Fruit fly (Drosophila melanogaster) whole organism, embryonic: ENCODE data around the gene Bet3.

Experiments used
- Abd-B ChIP-seq: fragments of 200-800 bp; sonication (Bioruptor generic); optimal IDR thresholded peaks from 2 replicates; lab custom pipeline; 2018; ENCODE audit warnings: missing biosample characterization, mild to moderate bottlenecking, missing genetic modification characterization, moderate library complexity
- BEAF-32 ChIP-seq: fragments of 200-800 bp; sonication (Bioruptor generic); optimal IDR thresholded peaks from 3 replicates; lab custom pipeline; 2017; ENCODE audit warnings: missing biosample characterization, missing genetic modification characterization, mild to moderate bottlenecking, moderate library complexity, missing genetic modification reagents
- Bgb ChIP-seq: fragments of 200-800 bp; sonication (Bioruptor generic); IDR thresholded peaks from 2 replicates; pipeline ENCODE4 v1.3.6; 2022; ENCODE audit warnings: missing biosample characterization, missing genetic modification characterization; ENCODE audit not compliant: partially characterized antibody
- Bteb2 ChIP-seq: fragments of 200-800 bp; sonication (Bioruptor generic); optimal IDR thresholded peaks from 2 replicates; lab custom pipeline; 2016; ENCODE audit warnings: missing biosample characterization, missing genetic modification characterization
- CG1024 ChIP-seq: fragments of 200-800 bp; sonication (Bioruptor generic); IDR thresholded peaks from 2 replicates; pipeline ENCODE4 v1.3.6; 2022; ENCODE audit warnings: missing biosample characterization, missing genetic modification characterization
- CG10267 ChIP-seq: fragments of 200-800 bp; sonication (Bioruptor generic); optimal IDR thresholded peaks from 2 replicates; lab custom pipeline; 2018; ENCODE audit warnings: missing biosample characterization, mild to moderate bottlenecking, missing genetic modification characterization, moderate library complexity
- CG10366 ChIP-seq: fragments of 200-800 bp; sonication (Bioruptor generic); IDR thresholded peaks from 2 replicates; pipeline ENCODE4 v1.3.6; 2022; ENCODE audit warnings: missing biosample characterization, missing genetic modification characterization
- CG10654 ChIP-seq: fragments of 200-800 bp; sonication (Bioruptor generic); optimal IDR thresholded peaks from 2 replicates; lab custom pipeline; 2016; ENCODE audit warnings: missing biosample characterization, missing genetic modification characterization
- CG12219 ChIP-seq: fragments of 200-800 bp; sonication (Bioruptor generic); optimal IDR thresholded peaks from 3 replicates; lab custom pipeline; 2018; ENCODE audit warnings: missing biosample characterization, mild to moderate bottlenecking, missing genetic modification characterization
- CG12942 ChIP-seq: fragments of 200-800 bp; sonication (Bioruptor generic); optimal IDR thresholded peaks from 3 replicates; lab custom pipeline; 2016; ENCODE audit warnings: missing biosample characterization, missing genetic modification characterization
- CG13296 ChIP-seq: fragments of 200-800 bp; sonication (Bioruptor generic); optimal IDR thresholded peaks from 3 replicates; lab custom pipeline; 2018; ENCODE audit warnings: missing biosample characterization, mild to moderate bottlenecking, missing genetic modification characterization
- CG14710 ChIP-seq: fragments of 200-800 bp; sonication (Bioruptor generic); optimal IDR thresholded peaks from 3 replicates; lab custom pipeline; 2019; ENCODE audit warnings: missing biosample characterization, mild to moderate bottlenecking, missing genetic modification characterization, moderate library complexity
- CG15073 ChIP-seq: fragments of 200-800 bp; sonication (Bioruptor generic); optimal IDR thresholded peaks from 2 replicates; lab custom pipeline; 2016; ENCODE audit warnings: missing biosample characterization, missing genetic modification characterization
- CG17568 ChIP-seq: fragments of 200-800 bp; sonication (Bioruptor generic); optimal IDR thresholded peaks from 2 replicates; lab custom pipeline; 2018; ENCODE audit warnings: missing biosample characterization, mild to moderate bottlenecking, missing genetic modification characterization, moderate library complexity
- CG17829 ChIP-seq: fragments of 200-800 bp; optimal IDR thresholded peaks from 2 replicates; lab custom pipeline; 2019; ENCODE audit warnings: missing biosample characterization, mild to moderate bottlenecking, missing genetic modification characterization, moderate library complexity
- CG18262 ChIP-seq: fragments of 200-800 bp; optimal IDR thresholded peaks from 3 replicates; lab custom pipeline; 2019; ENCODE audit warnings: missing biosample characterization, mild to moderate bottlenecking, missing genetic modification characterization, moderate library complexity
- CG18599 ChIP-seq: fragments of 200-800 bp; sonication (Bioruptor generic); optimal IDR thresholded peaks from 3 replicates; lab custom pipeline; 2017; ENCODE audit warnings: missing biosample characterization, missing genetic modification characterization, mild to moderate bottlenecking, moderate library complexity, missing genetic modification reagents
- CG2875 ChIP-seq: fragments of 200-800 bp; sonication (Bioruptor generic); optimal IDR thresholded peaks from 2 replicates; lab custom pipeline; 2017; ENCODE audit warnings: missing biosample characterization, mild to moderate bottlenecking, missing genetic modification characterization, missing genetic modification reagents
- CG30020 ChIP-seq: fragments of 200-800 bp; optimal IDR thresholded peaks from 2 replicates; lab custom pipeline; 2019; ENCODE audit warnings: missing biosample characterization, mild to moderate bottlenecking, missing genetic modification characterization, moderate library complexity
- CG3407 ChIP-seq: fragments of 200-800 bp; sonication (Bioruptor generic); optimal IDR thresholded peaks from 2 replicates; lab custom pipeline; 2018; ENCODE audit warnings: missing biosample characterization, mild to moderate bottlenecking, missing genetic modification characterization
- CG3847 ChIP-seq: fragments of 200-800 bp; sonication (Bioruptor generic); IDR thresholded peaks from 2 replicates; pipeline ENCODE4 v1.3.6; 2022; ENCODE audit warnings: missing biosample characterization, missing genetic modification characterization
- CG4360 ChIP-seq: fragments of 200-800 bp; sonication (Bioruptor generic); IDR thresholded peaks from 2 replicates; pipeline ENCODE4 v1.3.6; 2022; ENCODE audit warnings: missing biosample characterization, missing genetic modification characterization
- CG5180 ChIP-seq: fragments of 200-800 bp; sonication (Bioruptor generic); optimal IDR thresholded peaks from 3 replicates; lab custom pipeline; 2017; ENCODE audit warnings: missing biosample characterization, missing genetic modification characterization, mild to moderate bottlenecking, moderate library complexity, missing genetic modification reagents
- CG6689 ChIP-seq: fragments of 200-800 bp; sonication (Bioruptor generic); IDR thresholded peaks from 2 replicates; pipeline ENCODE4 v1.3.6; 2022; ENCODE audit warnings: missing biosample characterization, missing genetic modification characterization
- CG7357 ChIP-seq: fragments of 200-800 bp; sonication (Bioruptor generic); IDR thresholded peaks from 3 replicates; pipeline ENCODE4 v1.3.6; 2022; ENCODE audit warnings: missing biosample characterization, missing genetic modification characterization
- CG8089 ChIP-seq: fragments of 200-800 bp; sonication (Bioruptor generic); optimal IDR thresholded peaks from 3 replicates; lab custom pipeline; 2016; ENCODE audit warnings: missing biosample characterization, missing genetic modification characterization
- CG8924 ChIP-seq: fragments of 200-800 bp; optimal IDR thresholded peaks from 3 replicates; lab custom pipeline; 2019; ENCODE audit warnings: missing biosample characterization, mild to moderate bottlenecking, missing genetic modification characterization, moderate library complexity
- CG8944 ChIP-seq: fragments of 200-800 bp; sonication (Bioruptor generic); optimal IDR thresholded peaks from 3 replicates; lab custom pipeline; 2016; ENCODE audit warnings: missing biosample characterization, missing genetic modification characterization
- CkIIα-i1 ChIP-seq: fragments of 200-800 bp; sonication (Bioruptor generic); IDR thresholded peaks from 2 replicates; pipeline ENCODE4 v1.3.6; 2022; ENCODE audit warnings: missing biosample characterization, missing genetic modification characterization
- Hr3 ChIP-seq: fragments of 200-800 bp; sonication (Bioruptor generic); optimal IDR thresholded peaks from 3 replicates; lab custom pipeline; 2016; ENCODE audit warnings: missing biosample characterization, missing genetic modification characterization
- Poxn ChIP-seq: fragments of 200-800 bp; sonication (Bioruptor generic); IDR thresholded peaks from 2 replicates; pipeline ENCODE4 v1.3.6; 2022; ENCODE audit warnings: missing biosample characterization, missing genetic modification characterization
- Six4 ChIP-seq: fragments of 200-800 bp; sonication (Bioruptor generic); optimal IDR thresholded peaks from 2 replicates; lab custom pipeline; 2016; ENCODE audit warnings: missing biosample characterization, missing genetic modification characterization
- chn ChIP-seq: fragments of 200-800 bp; sonication (Bioruptor generic); optimal IDR thresholded peaks from 2 replicates; lab custom pipeline; 2016; ENCODE audit warnings: missing biosample characterization, missing genetic modification characterization
- disco-r ChIP-seq: fragments of 200-800 bp; sonication (Bioruptor generic); optimal IDR thresholded peaks from 2 replicates; lab custom pipeline; 2016; ENCODE audit warnings: missing biosample characterization, missing genetic modification characterization
- fu2 ChIP-seq: fragments of 200-800 bp; sonication (Bioruptor generic); optimal IDR thresholded peaks from 2 replicates; lab custom pipeline; 2016; ENCODE audit warnings: missing biosample characterization, missing genetic modification characterization
- gem ChIP-seq: fragments of 200-800 bp; sonication (Bioruptor generic); optimal IDR thresholded peaks from 2 replicates; lab custom pipeline; 2019; ENCODE audit warnings: missing biosample characterization, mild to moderate bottlenecking, missing genetic modification characterization, moderate library complexity
- gfzf ChIP-seq: fragments of 200-800 bp; sonication (Bioruptor generic); optimal IDR thresholded peaks from 2 replicates; lab custom pipeline; 2016; ENCODE audit warnings: missing biosample characterization, mild to moderate bottlenecking, missing genetic modification characterization, moderate library complexity
- gsb-n ChIP-seq: fragments of 200-800 bp; sonication (Bioruptor generic); optimal IDR thresholded peaks from 3 replicates; lab custom pipeline; 2018; ENCODE audit warnings: missing biosample characterization, mild to moderate bottlenecking, missing genetic modification characterization
- mld ChIP-seq: fragments of 200-800 bp; sonication (Bioruptor generic); IDR thresholded peaks from 3 replicates; pipeline ENCODE4 v1.3.6; 2022; ENCODE audit warnings: missing biosample characterization, missing genetic modification characterization; ENCODE audit not compliant: partially characterized antibody
- pho ChIP-seq: fragments of 200-800 bp; sonication (Bioruptor generic); optimal IDR thresholded peaks from 2 replicates; lab custom pipeline; 2016; ENCODE audit warnings: missing biosample characterization, missing genetic modification characterization
- pita ChIP-seq: fragments of 200-800 bp; sonication (Bioruptor generic); optimal IDR thresholded peaks from 2 replicates; lab custom pipeline; 2017; ENCODE audit warnings: missing biosample characterization, mild to moderate bottlenecking, missing genetic modification characterization
- prd ChIP-seq, 3 experiments: fragments of >200 bp in 2 of 3; fragments of 200-800 bp in 1 of 3; sonication (Bioruptor generic) in 1 of 3; optimal IDR thresholded peaks in 2 of 3; IDR thresholded peaks in 1 of 3; 2 replicates in 2 of 3; 3 replicates in 1 of 3; pipeline versions ENCODE4 v1.3.6 to Lab custom; 2017 to 2022; ENCODE audit warnings: missing biosample characterization in 1 of 3, missing genetic modification characterization in 1 of 3
- ranshi ChIP-seq: fragments of 200-800 bp; sonication (Bioruptor generic); IDR thresholded peaks from 2 replicates; pipeline ENCODE4 v1.3.6; 2022; ENCODE audit warnings: missing biosample characterization, missing genetic modification characterization
- schlank ChIP-seq: fragments of 200-800 bp; sonication (Bioruptor generic); optimal IDR thresholded peaks from 2 replicates; lab custom pipeline; 2018; ENCODE audit warnings: missing biosample characterization, mild to moderate bottlenecking, missing genetic modification characterization
- sens-2 ChIP-seq: fragments of 200-800 bp; sonication (Bioruptor generic); IDR thresholded peaks from 2 replicates; pipeline ENCODE4 v1.3.6; 2022; ENCODE audit warnings: missing biosample characterization, missing genetic modification characterization
- seq ChIP-seq: fragments of 200-800 bp; sonication (Bioruptor generic); IDR thresholded peaks from 2 replicates; pipeline ENCODE4 v1.3.6; 2022; ENCODE audit warnings: missing biosample characterization, missing genetic modification characterization
- sr ChIP-seq: fragments of 200-800 bp; sonication (Bioruptor generic); IDR thresholded peaks from 3 replicates; pipeline ENCODE4 v1.3.6; 2022; ENCODE audit warnings: missing biosample characterization, missing genetic modification characterization
- zen2 ChIP-seq: fragments of 200-800 bp; sonication (Bioruptor generic); IDR thresholded peaks from 3 replicates; pipeline ENCODE4 v1.3.6; 2022; ENCODE audit warnings: missing biosample characterization, missing genetic modification characterization; ENCODE audit not compliant: partially characterized antibody
- zf30C ChIP-seq: fragments of 200-800 bp; sonication (Bioruptor generic); optimal IDR thresholded peaks from 3 replicates; lab custom pipeline; 2018; ENCODE audit warnings: missing biosample characterization, mild to moderate bottlenecking, missing genetic modification characterization

Bet3 gene

DNA sequence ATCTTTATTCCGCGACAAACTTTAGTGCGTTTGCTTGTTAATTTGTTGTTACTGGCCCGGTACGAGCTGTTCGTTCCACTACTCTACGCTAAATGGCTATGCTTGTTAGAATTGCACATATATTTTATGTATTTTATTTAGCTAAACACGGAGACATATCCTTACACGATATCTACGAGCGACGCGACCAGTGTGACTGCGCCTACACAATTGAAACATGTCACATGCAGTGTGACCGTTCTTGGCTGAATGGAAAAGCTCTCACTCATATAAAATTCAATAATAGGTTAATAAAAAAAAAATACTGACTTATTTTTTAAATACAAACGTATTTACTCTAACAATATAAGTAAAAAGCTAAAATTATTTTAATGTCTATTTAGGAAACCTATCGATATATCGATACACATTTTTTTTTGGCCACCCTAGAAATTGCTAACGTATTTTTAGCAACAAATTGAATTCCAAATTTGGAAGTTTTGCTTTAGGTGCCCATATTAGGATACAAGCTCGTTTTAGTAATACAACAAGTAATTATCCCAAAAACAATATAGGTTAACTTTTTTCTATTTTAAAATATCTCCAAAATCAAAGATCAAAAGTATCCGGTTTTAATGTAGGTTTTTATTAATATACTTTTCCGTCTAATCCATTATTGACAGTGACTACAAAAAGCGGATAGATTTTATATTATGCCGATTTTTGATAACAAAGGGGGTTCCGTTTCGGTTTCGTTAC lies 42.9 kb downstream of the Bet3 start, which contains the start of gene CG4080 (continued):
- no peak for TF ChIP-seq CG4360 (GFP tag; lab: Robert Waterston, UW)
- TF ChIP-seq CG17829 (tag; lab: Kevin White, UChicago): peak; percentile 57
- no peak for TF ChIP-seq CkIIα-i1 (GFP tag; lab: Robert Waterston, UW)
- TF ChIP-seq CG8924: peak; percentile 84
- no peak for TF ChIP-seq Six4
- peak; percentile 19 for TF ChIP-seq Hr3
- TF ChIP-seq zf30C: no peak
- no peak for TF ChIP-seq CG10654 (GFP tag; lab: Kevin White, UChicago)
- no peak for TF ChIP-seq CG10366 (GFP tag; lab: Robert Waterston, UW)
- TF ChIP-seq zen2: no peak; the same call in 2 of the 3 replicates
- TF ChIP-seq Poxn (GFP tag; lab: Robert Waterston, UW): no peak
- TF ChIP-seq sens-2: no peak
- no peak for TF ChIP-seq CG12219 (GFP tag; lab: Kevin White, UChicago)
- TF ChIP-seq CG30020 (tag; lab: Kevin White, UChicago): peak; percentile 60
- no peak for TF ChIP-seq fu2
- no peak; the same call in none of the 2 replicates for TF ChIP-seq Bgb
- peak; percentile 70 for TF ChIP-seq CG10267 (tag; lab: Kevin White, UChicago)
- peak; percentile 8 for TF ChIP-seq disco-r (GFP tag; lab: Kevin White, UChicago)
- TF ChIP-seq CG18599 (GFP tag; lab: Kevin White, UChicago): no peak
- 0 out of 2 replicates have a peak, but pooled peaks have one; percentile 18 for TF ChIP-seq CG6689 (GFP tag; lab: Robert Waterston, UW)
- TF ChIP-seq schlank (tag; lab: Kevin White, UChicago): no peak
- TF ChIP-seq pho (GFP tag; lab: Kevin White, UChicago): no peak
- peak; percentile 80 for TF ChIP-seq CG14710 (tag; lab: Kevin White, UChicago)
- TF ChIP-seq CG13296: no peak
- no peak for TF ChIP-seq pita (GFP tag; lab: Kevin White, UChicago)
- peak; percentile 90 for TF ChIP-seq gfzf (GFP tag; lab: Kevin White, UChicago)
- TF ChIP-seq mld: 0 out of 3 replicates have a peak, but pooled peaks have one; percentile 33
- TF ChIP-seq CG2875: no peak
- no peak for TF ChIP-seq CG18262 (tag; lab: Kevin White, UChicago)
- no peak for TF ChIP-seq CG8944
- no peak for TF ChIP-seq CG5180 (GFP tag; lab: Kevin White, UChicago)
- peak; percentile 18; the same call in 1 of the 2 replicates for TF ChIP-seq CG3847 (GFP tag; lab: Robert Waterston, UW)
- TF ChIP-seq gem (tag; lab: Kevin White, UChicago): peak; percentile 34
- peak; percentile 86 for TF ChIP-seq BEAF-32 (GFP tag; lab: Kevin White, UChicago)
- no peak for TF ChIP-seq CG3407 (GFP tag; lab: Kevin White, UChicago)
- peak; percentile 40 for TF ChIP-seq gsb-n (tag; lab: Kevin White, UChicago)
- TF ChIP-seq Bteb2 (GFP tag; lab: Kevin White, UChicago): no peak
- no peak for TF ChIP-seq sr (GFP tag; lab: Robert Waterston, UW)
- TF ChIP-seq CG1024 (GFP tag; lab: Robert Waterston, UW): no peak
- peak; percentile 15 for TF ChIP-seq Abd-B (GFP tag; lab: Kevin White, UChicago)
- TF ChIP-seq ranshi (GFP tag; lab: Robert Waterston, UW): peak; percentile 82; the same call in 1 of the 2 replicates
- no peak for TF ChIP-seq CG12942 (GFP tag; lab: Kevin White, UChicago)
- TF ChIP-seq CG7357: no peak
- no peak for TF ChIP-seq CG8089 (GFP tag; lab: Kevin White, UChicago)
- peak; percentile 34 for TF ChIP-seq CG17568 (GFP tag; lab: Kevin White, UChicago)
- TF ChIP-seq prd (optimal IDR thresholded peaks at IDR 0.05; lab: Kevin White, UChicago): no peak
- no peak for TF ChIP-seq prd (GFP tag; IDR thresholded peaks at IDR 0.05; lab: Robert Waterston, UW)
- TF ChIP-seq CG15073: no peak
- no peak for TF ChIP-seq seq (GFP tag; lab: Robert Waterston, UW)
- TF ChIP-seq chn (GFP tag; lab: Kevin White, UChicago): peak; percentile 32
